Worm (Caenorhabditis elegans) whole organism, L3 larva: Measurements from ENCODE around the gene F45G2.8.

Source experiments
- ama-1 ChIP-seq: fragments of 150-350 bp; optimal IDR thresholded peaks from 2 replicates; lab custom pipeline; 2018
- ceh-16 ChIP-seq: sonication (generic microtip); optimal IDR thresholded peaks from 2 replicates; lab custom pipeline; 2017; ENCODE audit warnings: missing biosample characterization, missing genetic modification characterization
- ceh-28 ChIP-seq: fragments of 150-350 bp; optimal IDR thresholded peaks from 2 replicates; lab custom pipeline; 2014; ENCODE audit warnings: missing biosample characterization, missing genetic modification reagents, missing genetic modification characterization
- egl-27 ChIP-seq: sonication (generic microtip); optimal IDR thresholded peaks from 4 replicates; lab custom pipeline; 2017; ENCODE audit warnings: missing biosample characterization, missing genetic modification reagents, missing genetic modification characterization
- egl-5 ChIP-seq: fragments of 150-350 bp; optimal IDR thresholded peaks from 2 replicates; lab custom pipeline; 2017; ENCODE audit warnings: missing biosample characterization, missing genetic modification reagents, missing genetic modification characterization, inconsistent platforms
- lin-15B ChIP-seq: fragments of 150-350 bp; optimal IDR thresholded peaks from 2 replicates; lab custom pipeline; 2014; ENCODE audit warnings: missing biosample characterization, missing genetic modification characterization
- lin-39 ChIP-seq: fragments of 150-350 bp; optimal IDR thresholded peaks from 2 replicates; lab custom pipeline; 2018; ENCODE audit warnings: missing biosample characterization, missing genetic modification reagents, missing genetic modification characterization
- mdl-1 ChIP-seq: fragments of 150-350 bp; optimal IDR thresholded peaks from 2 replicates; lab custom pipeline; 2014; ENCODE audit warnings: missing biosample characterization, missing genetic modification characterization
- nhr-11 ChIP-seq: fragments of 150-350 bp; optimal IDR thresholded peaks from 2 replicates; lab custom pipeline; 2014; ENCODE audit warnings: missing biosample characterization, missing genetic modification characterization
- nhr-28 ChIP-seq: fragments of 150-350 bp; optimal IDR thresholded peaks from 2 replicates; lab custom pipeline; 2014; ENCODE audit warnings: missing biosample characterization, missing genetic modification characterization
- nhr-77 ChIP-seq: fragments of 150-350 bp; optimal IDR thresholded peaks from 2 replicates; lab custom pipeline; 2014; ENCODE audit warnings: missing biosample characterization, missing genetic modification characterization

- TF ChIP-seq ceh-28 (tag; lab: Kevin White, UChicago), result no peak
- no peak for TF ChIP-seq ceh-16 (tag; lab: Kevin White, UChicago)
- no peak for TF ChIP-seq lin-39 (tag; lab: Kevin White, UChicago)
- no peak for TF ChIP-seq egl-5 (tag; lab: Kevin White, UChicago)
- no peak for TF ChIP-seq nhr-11 (tag; lab: Kevin White, UChicago)
- TF ChIP-seq nhr-28 (tag; lab: Kevin White, UChicago), result no peak
- no peak for TF ChIP-seq mdl-1
- TF ChIP-seq lin-15B (tag; lab: Kevin White, UChicago), result no peak
- no peak for TF ChIP-seq nhr-77 (tag; lab: Kevin White, UChicago)
- no peak for TF ChIP-seq ama-1 (lab: Kevin White, UChicago)
- TF ChIP-seq egl-27 (tag; lab: Kevin White, UChicago), result no peak
Observed at ce11 chrIII:13484024-13484423, 48.6 kb upstream of the F45G2.8 start, which contains the start of gene acc-4.
